Fruit fly (Drosophila melanogaster): ENCODE measurements around the gene Tsen34.
A peak's percentile ranks its signal among the peaks of the same experiment; 100 is the strongest.

Gene Tsen34

DNA sequence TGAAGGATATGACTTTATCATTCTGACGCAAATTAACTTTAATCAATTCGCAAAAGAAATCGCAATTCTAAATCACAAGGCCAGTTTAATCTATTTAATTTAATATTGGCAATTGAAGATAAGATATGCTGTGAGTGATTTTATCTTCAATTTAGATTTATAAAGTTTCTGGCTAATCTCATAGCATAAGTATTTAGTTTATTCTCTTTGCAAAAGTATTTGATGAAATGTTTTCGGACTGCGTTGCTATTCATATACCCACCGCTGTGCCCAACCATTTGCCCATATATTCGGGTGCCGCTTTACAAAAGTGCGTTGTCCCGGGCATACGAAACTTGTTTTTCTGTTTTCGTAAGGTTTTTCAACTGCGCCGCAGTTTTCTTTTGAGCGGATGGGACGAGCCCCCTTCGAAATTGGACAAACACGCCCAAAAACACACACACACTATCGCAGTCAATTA, 23.3 kb upstream of the Tsen34 start:
- TF ChIP-seq cic (GFP tag; optimal IDR thresholded peaks at IDR 0.05) (no peak), bab1 (GFP tag; optimal IDR thresholded peaks at IDR 0.05) (no peak), CG1620 (GFP tag; optimal IDR thresholded peaks at IDR 0.05) (peak; percentile 25), pad (GFP tag; optimal IDR thresholded peaks at IDR 0.05) (peak; percentile 22), CG7101 (tag; optimal IDR thresholded peaks at IDR 0.05) (peak; percentile 54), CG7045 (GFP tag; optimal IDR thresholded peaks at IDR 0.05) (peak; percentile 85), tj (GFP tag; optimal IDR thresholded peaks at IDR 0.05) (no peak), Clk (GFP tag; optimal IDR thresholded peaks at IDR 0.05) (no peak), Crg-1 (GFP tag; optimal IDR thresholded peaks at IDR 0.05) (peak; percentile 17), toe (GFP tag; optimal IDR thresholded peaks at IDR 0.05) (peak; percentile 42), CG5204 (GFP tag; optimal IDR thresholded peaks at IDR 0.05) (peak; percentile 69), ovo (GFP tag; optimal IDR thresholded peaks at IDR 0.05) (no peak), CG14711 (tag; optimal IDR thresholded peaks at IDR 0.05) (peak; percentile 61), CG11617 (GFP tag; optimal IDR thresholded peaks at IDR 0.05) (peak; percentile 56), CG33017 (tag; optimal IDR thresholded peaks at IDR 0.05) (peak; percentile 66), CG12768 (GFP tag; optimal IDR thresholded peaks at IDR 0.05) (peak; percentile 40), Hr96 (GFP tag; optimal IDR thresholded peaks at IDR 0.05) (peak; percentile 45)

- no peak for TF ChIP-seq CG14711 (tag; optimal IDR thresholded peaks at IDR 0.05)
- TF ChIP-seq kay (GFP tag; ENCODE audit: borderline replicate concordance), result peak; percentile 90
- no peak for TF ChIP-seq Mnt (GFP tag; optimal IDR thresholded peaks at IDR 0.05)
- TF ChIP-seq Crg-1 (GFP tag; optimal IDR thresholded peaks at IDR 0.05), result no peak
Observed at dm6 chr3L:14784241-14784948, 22.8 kb upstream of the Tsen34 start.

dm6 chr3L:14783363-14783627, 21.7 kb upstream of the Tsen34 start:
- no peak for TF ChIP-seq bab1 (GFP tag; optimal IDR thresholded peaks at IDR 0.05)
- no peak for TF ChIP-seq tj (GFP tag; optimal IDR thresholded peaks at IDR 0.05)
- TF ChIP-seq CG11617 (GFP tag; optimal IDR thresholded peaks at IDR 0.05), result no peak
- peak; percentile 17 for TF ChIP-seq Mnt (GFP tag; optimal IDR thresholded peaks at IDR 0.05)
- TF ChIP-seq cic (GFP tag; optimal IDR thresholded peaks at IDR 0.05), result peak; percentile 79
- TF ChIP-seq CG33017 (tag; optimal IDR thresholded peaks at IDR 0.05), result peak; percentile 16
- TF ChIP-seq CG5204 (GFP tag; optimal IDR thresholded peaks at IDR 0.05), result no peak
- TF ChIP-seq Clk (GFP tag; optimal IDR thresholded peaks at IDR 0.05), result no peak

DNA sequence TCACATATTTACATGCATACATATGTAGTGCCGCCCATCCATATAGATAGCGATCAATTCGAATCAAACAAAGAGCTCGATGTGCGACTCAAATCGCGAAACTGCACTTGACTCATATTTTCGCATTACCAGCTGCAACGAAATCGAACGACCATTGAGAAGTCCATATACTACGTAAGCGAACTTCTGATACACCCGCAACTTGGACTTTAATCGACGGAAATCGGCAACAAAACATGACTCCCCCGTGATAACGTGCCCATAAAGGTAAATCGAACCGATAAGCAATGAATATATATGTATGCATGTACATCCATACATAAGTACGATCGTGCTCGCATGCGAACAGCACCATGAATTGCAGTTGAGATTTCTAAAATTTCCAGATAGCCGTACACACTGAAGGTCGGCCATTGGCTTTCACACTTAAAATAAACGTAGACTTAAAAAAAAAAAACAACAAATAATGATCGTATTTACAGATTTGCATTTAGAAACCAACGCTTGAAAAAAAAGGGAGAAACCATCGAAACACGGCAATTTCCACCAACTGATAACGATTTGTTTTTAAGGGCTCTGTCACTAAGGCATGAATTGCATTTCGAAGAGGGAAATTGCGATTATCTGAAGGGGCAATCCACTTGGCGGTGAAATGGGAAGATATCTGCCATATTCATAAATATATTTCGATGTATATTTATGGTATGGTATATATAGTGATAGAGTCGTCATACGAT, 21.1 kb upstream of the Tsen34 start:
- TF ChIP-seq kay (GFP tag; ENCODE audit: borderline replicate concordance) (peak; percentile 97), CG14711 (tag; optimal IDR thresholded peaks at IDR 0.05) (no peak), cnc (optimal IDR thresholded peaks at IDR 0.05) (no peak), CG7045 (GFP tag; optimal IDR thresholded peaks at IDR 0.05) (no peak), CG12768 (GFP tag; optimal IDR thresholded peaks at IDR 0.05) (peak; percentile 28), cic (GFP tag; optimal IDR thresholded peaks at IDR 0.05) (peak; percentile 32), tj (GFP tag; optimal IDR thresholded peaks at IDR 0.05) (peak; percentile 43)

- peak; percentile 66 for TF ChIP-seq kay (GFP tag; ENCODE audit: borderline replicate concordance)
- TF ChIP-seq cnc (optimal IDR thresholded peaks at IDR 0.05), result no peak
Observed at dm6 chr3L:14781863-14782218, 20.2 kb upstream of the Tsen34 start.

- TF ChIP-seq toe (GFP tag; optimal IDR thresholded peaks at IDR 0.05) (no peak), pad (GFP tag; optimal IDR thresholded peaks at IDR 0.05) (no peak), kay (GFP tag; ENCODE audit: borderline replicate concordance) (no peak), bab1 (GFP tag; optimal IDR thresholded peaks at IDR 0.05) (peak; percentile 87), CG7101 (tag; optimal IDR thresholded peaks at IDR 0.05) (peak; percentile 8), tj (GFP tag; optimal IDR thresholded peaks at IDR 0.05) (peak; percentile 61), Crg-1 (GFP tag; optimal IDR thresholded peaks at IDR 0.05) (peak; percentile 30), CG11617 (GFP tag; optimal IDR thresholded peaks at IDR 0.05) (peak; percentile 52), CG14711 (tag; optimal IDR thresholded peaks at IDR 0.05) (peak; percentile 5), CG12768 (GFP tag; optimal IDR thresholded peaks at IDR 0.05) (peak; percentile 20), ovo (GFP tag; optimal IDR thresholded peaks at IDR 0.05) (no peak), CG7045 (GFP tag; optimal IDR thresholded peaks at IDR 0.05) (peak; percentile 48), cic (GFP tag; optimal IDR thresholded peaks at IDR 0.05) (peak; percentile 28)
Observed at dm6 chr3L:14781082-14781862, 19.6 kb upstream of the Tsen34 start.

dm6 chr3L:14780187-14780586, 18.5 kb upstream of the Tsen34 start:
- TF ChIP-seq Clk (GFP tag; optimal IDR thresholded peaks at IDR 0.05) (peak; percentile 72), CG12768 (GFP tag; optimal IDR thresholded peaks at IDR 0.05) (peak; percentile 93), pad (GFP tag; optimal IDR thresholded peaks at IDR 0.05) (peak; percentile 55), CG7101 (tag; optimal IDR thresholded peaks at IDR 0.05) (peak; percentile 84), cic (GFP tag; optimal IDR thresholded peaks at IDR 0.05) (peak; percentile 97), toe (GFP tag; optimal IDR thresholded peaks at IDR 0.05) (peak; percentile 41), tj (GFP tag; optimal IDR thresholded peaks at IDR 0.05) (peak; percentile 66), CG7045 (GFP tag; optimal IDR thresholded peaks at IDR 0.05) (peak; percentile 85), cnc (optimal IDR thresholded peaks at IDR 0.05) (no peak), CG14711 (tag; optimal IDR thresholded peaks at IDR 0.05) (peak; percentile 58), ovo (GFP tag; optimal IDR thresholded peaks at IDR 0.05) (peak; percentile 83), Hr96 (GFP tag; optimal IDR thresholded peaks at IDR 0.05) (no peak), CG33017 (tag; optimal IDR thresholded peaks at IDR 0.05) (peak; percentile 85), kay (GFP tag; ENCODE audit: borderline replicate concordance) (no peak), CG11617 (GFP tag; optimal IDR thresholded peaks at IDR 0.05) (peak; percentile 69), Crg-1 (GFP tag; optimal IDR thresholded peaks at IDR 0.05) (peak; percentile 76), CG1620 (GFP tag; optimal IDR thresholded peaks at IDR 0.05) (peak; percentile 59), CG5204 (GFP tag; optimal IDR thresholded peaks at IDR 0.05) (no peak), bab1 (GFP tag; optimal IDR thresholded peaks at IDR 0.05) (peak; percentile 31), Mnt (GFP tag; optimal IDR thresholded peaks at IDR 0.05) (peak; percentile 76)

Data from whole organism, adult.